Worm (Caenorhabditis elegans): ENCODE results near the gene C14F11.7.

DNA sequence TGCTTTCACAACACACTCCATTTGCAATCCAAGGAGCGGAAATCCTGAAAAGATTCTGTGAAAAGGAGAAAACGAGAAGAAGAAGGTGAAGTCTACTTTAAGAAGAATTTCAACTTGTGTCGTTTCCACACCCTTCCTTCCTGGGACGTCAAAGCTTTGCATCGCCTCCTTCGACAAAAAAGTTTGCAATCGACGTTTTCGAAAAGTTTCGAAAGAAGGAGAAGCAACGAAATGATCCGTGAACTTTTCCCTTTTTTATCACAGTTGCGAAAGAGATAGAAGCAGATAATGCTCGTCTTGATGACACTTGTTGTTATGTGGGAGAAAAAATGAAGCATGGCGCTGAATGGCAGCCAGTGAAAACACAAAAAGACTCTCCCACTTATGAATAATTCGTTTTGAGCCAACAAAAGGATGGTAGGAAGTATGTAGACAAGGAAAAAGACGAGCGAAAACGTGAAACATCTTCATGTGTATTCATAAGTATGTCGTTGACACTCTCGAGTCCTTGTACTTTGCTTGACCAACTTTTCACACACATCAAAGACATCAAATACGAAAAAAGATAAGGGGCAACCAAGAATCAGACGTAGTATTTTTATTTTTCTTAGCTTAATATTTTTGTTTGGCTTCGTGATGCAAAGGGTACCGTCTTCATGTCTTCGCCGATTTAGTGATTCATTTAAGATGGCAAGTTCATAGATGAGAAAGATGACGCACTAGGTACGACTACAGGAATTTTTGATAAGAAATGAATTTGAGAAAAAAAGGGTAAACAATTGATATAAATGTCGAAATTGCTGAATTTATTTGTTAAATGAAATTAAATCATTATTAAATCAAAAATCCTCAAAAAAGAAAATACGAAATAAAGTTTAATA is 40.7 kb upstream of the C14F11.7 start:
- no peak for TF ChIP-seq cog-1 (tag; optimal IDR thresholded peaks at IDR 0.05)
- TF ChIP-seq klf-2 (GFP tag; conservative IDR thresholded peaks at IDR 0.05), result no peak
- no peak for TF ChIP-seq ref-1 (GFP tag; conservative IDR thresholded peaks at IDR 0.05)
- TF ChIP-seq ztf-23 (GFP tag; IDR thresholded peaks at IDR 0.05), result no peak
- no peak for TF ChIP-seq flt-1 (GFP tag; IDR thresholded peaks at IDR 0.05)
- no peak for TF ChIP-seq ztf-29 (GFP tag; IDR thresholded peaks at IDR 0.05)
- no peak for TF ChIP-seq T22C8.4 (GFP tag; IDR thresholded peaks at IDR 0.05)
- no peak for TF ChIP-seq tab-1 (GFP tag; IDR thresholded peaks at IDR 0.05)

Data from whole organism, midembryonic.